Worm (Caenorhabditis elegans) whole organism, L1 larva: ENCODE data around the gene C13G5.2.

Source experiments
- alr-1 ChIP-seq: fragments of 200-800 bp; sonication (Bioruptor generic); optimal IDR thresholded peaks from 2 replicates; lab custom pipeline; 2018; ENCODE audit warnings: borderline replicate concordance, mild to moderate bottlenecking, missing genetic modification characterization, missing compliant biosample characterization
- ama-1 ChIP-seq: fragments of 150-350 bp; optimal IDR thresholded peaks from 2 replicates; lab custom pipeline; 2014
- blmp-1 ChIP-seq: fragments of 150-350 bp; optimal IDR thresholded peaks from 2 replicates; lab custom pipeline; 2014; ENCODE audit warnings: missing biosample characterization, missing genetic modification characterization
- ceh-63 ChIP-seq: fragments of 200-800 bp; sonication (Bioruptor generic); optimal IDR thresholded peaks from 2 replicates; lab custom pipeline; 2018; ENCODE audit warnings: mild to moderate bottlenecking, missing genetic modification characterization, missing compliant biosample characterization
- ceh-90 ChIP-seq: sonication (generic microtip); optimal IDR thresholded peaks from 2 replicates; lab custom pipeline; 2016; ENCODE audit warnings: missing genetic modification characterization, missing compliant biosample characterization
- ces-1 ChIP-seq: fragments of 150-350 bp; optimal IDR thresholded peaks from 2 replicates; lab custom pipeline; 2014; ENCODE audit warnings: missing biosample characterization, missing genetic modification reagents, missing genetic modification characterization
- dpl-1 ChIP-seq, 3 experiments: fragments of 150-350 bp in 2 of 3; sonication (generic microtip) in 1 of 3; optimal IDR thresholded peaks; 2 replicates each; lab custom pipeline; 2014 to 2017; ENCODE audit warnings: missing biosample characterization in 3 of 3, missing genetic modification characterization in 3 of 3, missing genetic modification reagents in 3 of 3
- efl-1 ChIP-seq, 4 experiments: fragments of 150-350 bp; optimal IDR thresholded peaks in 3 of 4; peaks in 1 of 4; 1 replicate in 1 of 4; 2 replicates in 3 of 4; lab custom pipeline; 2014; ENCODE audit warnings: missing biosample characterization in 2 of 4, missing genetic modification characterization in 2 of 4, missing genetic modification reagents in 2 of 4
- egl-13 ChIP-seq: sonication (generic microtip); optimal IDR thresholded peaks from 2 replicates; lab custom pipeline; 2016; ENCODE audit warnings: missing genotype, missing genetic modification reagents, missing genetic modification characterization, missing compliant biosample characterization
- egl-27 ChIP-seq, 2 experiments: fragments of 150-350 bp in 1 of 2; sonication (generic microtip); optimal IDR thresholded peaks; 3 replicates each; lab custom pipeline; 2017 to 2018; ENCODE audit warnings: missing biosample characterization in 2 of 2, missing genetic modification characterization in 2 of 2, missing genetic modification reagents in 2 of 2
- elt-2 ChIP-seq: sonication (generic microtip); optimal IDR thresholded peaks from 2 replicates; lab custom pipeline; 2016; ENCODE audit warnings: missing genetic modification characterization, mild to moderate bottlenecking, inconsistent platforms, missing compliant biosample characterization, missing genetic modification reagents
- elt-3 ChIP-seq, 6 experiments: fragments of 150-350 bp in 1 of 6; sonication (generic microtip); optimal IDR thresholded peaks; 2 replicates each; lab custom pipeline; 2017 to 2018; ENCODE audit warnings: missing biosample characterization in 6 of 6, missing genetic modification characterization in 6 of 6, inconsistent platforms in 1 of 6
- fkh-10 ChIP-seq: sonication (generic microtip); optimal IDR thresholded peaks from 2 replicates; lab custom pipeline; 2017; ENCODE audit warnings: missing biosample characterization, missing genetic modification reagents, missing genetic modification characterization
- fos-1 ChIP-seq: fragments of 150-350 bp; optimal IDR thresholded peaks from 2 replicates; lab custom pipeline; 2014; ENCODE audit warnings: missing biosample characterization, missing genetic modification characterization
- grh-1 ChIP-seq: fragments of 200-800 bp; sonication (Bioruptor generic); IDR thresholded peaks from 2 replicates; pipeline ENCODE4 v1.3.6; 2022; ENCODE audit warnings: missing genetic modification reagents, missing genetic modification characterization, missing compliant biosample characterization
- hlh-4 ChIP-seq: sonication (generic microtip); optimal IDR thresholded peaks from 2 replicates; lab custom pipeline; 2016; ENCODE audit warnings: mild to moderate bottlenecking, missing genetic modification characterization, missing compliant biosample characterization
- irx-1 ChIP-seq: sonication (generic microtip); optimal IDR thresholded peaks from 2 replicates; lab custom pipeline; 2016; ENCODE audit warnings: missing genetic modification characterization, missing compliant biosample characterization
- isw-1 ChIP-seq: fragments of 200-800 bp; sonication (Bioruptor generic); IDR thresholded peaks from 2 replicates; pipeline ENCODE4 v1.3.6; 2022; ENCODE audit warnings: missing genetic modification characterization, missing compliant biosample characterization
- jun-1 ChIP-seq: fragments of 150-350 bp; optimal IDR thresholded peaks from 2 replicates; lab custom pipeline; 2014; ENCODE audit warnings: missing biosample characterization, missing genetic modification reagents, missing genetic modification characterization
- lin-13 ChIP-seq: fragments of 150-350 bp; optimal IDR thresholded peaks from 2 replicates; lab custom pipeline; 2014; ENCODE audit warnings: missing biosample characterization, missing genetic modification reagents, missing genetic modification characterization
- lin-15B ChIP-seq: fragments of 150-350 bp; sonication (generic microtip); optimal IDR thresholded peaks from 3 replicates; lab custom pipeline; 2014; ENCODE audit warnings: missing biosample characterization, missing genetic modification characterization
- lin-35 ChIP-seq, 2 experiments: fragments of 150-350 bp; optimal IDR thresholded peaks; 2 replicates each; lab custom pipeline; 2014; ENCODE audit warnings: missing biosample characterization in 2 of 2, missing genetic modification characterization in 2 of 2, missing genetic modification reagents in 2 of 2
- lin-39 ChIP-seq: fragments of 150-350 bp; optimal IDR thresholded peaks from 2 replicates; lab custom pipeline; 2014; ENCODE audit warnings: missing biosample characterization, missing genetic modification reagents, missing genetic modification characterization
- mab-9 ChIP-seq: fragments of 200-800 bp; sonication (Bioruptor generic); IDR thresholded peaks from 2 replicates; pipeline ENCODE4 v1.3.6; 2022; ENCODE audit warnings: missing genetic modification reagents, missing genetic modification characterization, missing compliant biosample characterization
- mdl-1 ChIP-seq, 2 experiments: fragments of 150-350 bp; optimal IDR thresholded peaks; 2 replicates each; lab custom pipeline; 2014 to 2017; ENCODE audit warnings: missing biosample characterization in 2 of 2, missing genetic modification characterization in 2 of 2, inconsistent platforms in 1 of 2
- nhr-19 ChIP-seq: fragments of 200-800 bp; sonication (Bioruptor generic); conservative IDR thresholded peaks from 2 replicates; pipeline ENCODE4 v1.3.6; 2022; ENCODE audit warnings: missing genetic modification characterization, missing compliant biosample characterization
- nhr-20 ChIP-seq: sonication (generic microtip); optimal IDR thresholded peaks from 2 replicates; lab custom pipeline; 2016; ENCODE audit warnings: mild to moderate bottlenecking, missing genetic modification characterization, missing compliant biosample characterization
- nhr-28 ChIP-seq: fragments of 150-350 bp; optimal IDR thresholded peaks from 2 replicates; lab custom pipeline; 2014; ENCODE audit warnings: missing biosample characterization, missing genetic modification characterization
- nhr-47 ChIP-seq: sonication (generic microtip); optimal IDR thresholded peaks from 2 replicates; lab custom pipeline; 2016; ENCODE audit warnings: mild to moderate bottlenecking, missing genetic modification characterization, moderate library complexity, missing compliant biosample characterization
- nhr-76 ChIP-seq: sonication (generic microtip); optimal IDR thresholded peaks from 2 replicates; lab custom pipeline; 2017; ENCODE audit warnings: missing biosample characterization, missing genetic modification characterization
- nhr-84 ChIP-seq: sonication (generic microtip); optimal IDR thresholded peaks from 2 replicates; lab custom pipeline; 2017; ENCODE audit warnings: missing biosample characterization, missing genetic modification characterization
- pag-3 ChIP-seq: sonication (generic microtip); optimal IDR thresholded peaks from 2 replicates; lab custom pipeline; 2017; ENCODE audit warnings: missing genetic modification characterization, mild to moderate bottlenecking, missing compliant biosample characterization, antibody characterized with exemption, borderline replicate concordance; ENCODE audit not compliant: insufficient read depth
- pax-3 ChIP-seq: fragments of 200-800 bp; sonication (Bioruptor generic); optimal IDR thresholded peaks from 2 replicates; lab custom pipeline; 2018; ENCODE audit warnings: mild to moderate bottlenecking, missing genetic modification characterization, moderate library complexity, missing compliant biosample characterization
- snpc-4 ChIP-seq: fragments of 150-350 bp; optimal IDR thresholded peaks from 2 replicates; lab custom pipeline; 2014; ENCODE audit warnings: missing biosample characterization, missing genetic modification characterization
- snu-23 ChIP-seq: sonication (generic microtip); optimal IDR thresholded peaks from 2 replicates; lab custom pipeline; 2016; ENCODE audit warnings: missing genetic modification characterization, missing compliant biosample characterization
- sox-4 ChIP-seq: sonication (generic microtip); optimal IDR thresholded peaks from 2 replicates; lab custom pipeline; 2016; ENCODE audit warnings: missing genetic modification characterization, missing compliant biosample characterization
- unc-130 ChIP-seq: fragments of 150-350 bp; optimal IDR thresholded peaks from 2 replicates; lab custom pipeline; 2017; ENCODE audit warnings: missing biosample characterization, missing genetic modification characterization, inconsistent platforms
- unc-62 ChIP-seq: fragments of 150-350 bp; optimal IDR thresholded peaks from 2 replicates; lab custom pipeline; 2014; ENCODE audit warnings: missing biosample characterization, missing genetic modification reagents, missing genetic modification characterization
- unc-86 ChIP-seq: sonication (generic microtip); optimal IDR thresholded peaks from 2 replicates; lab custom pipeline; 2016; ENCODE audit warnings: missing genetic modification characterization, missing compliant biosample characterization
- vab-15 ChIP-seq: sonication (generic microtip); optimal IDR thresholded peaks from 2 replicates; lab custom pipeline; 2017; ENCODE audit warnings: missing genotype, mild to moderate bottlenecking, missing genetic modification characterization, missing compliant biosample characterization
- xbp-1 ChIP-seq: sonication (generic microtip); optimal IDR thresholded peaks from 2 replicates; lab custom pipeline; 2016; ENCODE audit warnings: missing genetic modification characterization, missing compliant biosample characterization
- zip-4 ChIP-seq: fragments of 200-800 bp; sonication (Bioruptor generic); optimal IDR thresholded peaks from 2 replicates; lab custom pipeline; 2018; ENCODE audit warnings: mild to moderate bottlenecking, missing genetic modification characterization, moderate library complexity, missing compliant biosample characterization
- ztf-11 ChIP-seq, 2 experiments: sonication (generic microtip); optimal IDR thresholded peaks; 2 replicates each; lab custom pipeline; 2016 to 2017; ENCODE audit warnings: missing genetic modification characterization in 2 of 2, missing biosample characterization in 1 of 2, missing compliant biosample characterization in 1 of 2
- ztf-4 ChIP-seq: fragments of 150-350 bp; optimal IDR thresholded peaks from 2 replicates; lab custom pipeline; 2014; ENCODE audit warnings: missing biosample characterization, missing genetic modification characterization

The C13G5.2 gene

ce11 chrIII:8611282-8611681 is 7.0 kb downstream of the C13G5.2 start:
- TF ChIP-seq efl-1 (optimal IDR thresholded peaks at IDR 0.05; lab: Kevin White, UChicago) = no peak
- TF ChIP-seq efl-1 (GFP tag; optimal IDR thresholded peaks at IDR 0.05 in 1 of 2; lab: Kevin White, UChicago) = peak in 1 of 2 experiments; percentile 23
- TF ChIP-seq unc-86 = no peak

- no peak for TF ChIP-seq nhr-20 (tag; lab: Kevin White, UChicago)
- no peak for TF ChIP-seq isw-1 (GFP tag; lab: Robert Waterston, UW)
- no peak for TF ChIP-seq lin-13 (GFP tag; lab: Kevin White, UChicago)
- TF ChIP-seq fkh-10 (GFP tag; lab: Kevin White, UChicago) = no peak
- no peak for TF ChIP-seq unc-62 (GFP tag; lab: Kevin White, UChicago)
- no peak for TF ChIP-seq vab-15 (tag; lab: Kevin White, UChicago)
- TF ChIP-seq jun-1 (tag; lab: Kevin White, UChicago) = no peak
- TF ChIP-seq lin-39 (tag; lab: Kevin White, UChicago) = no peak
- no peak for TF ChIP-seq irx-1 (tag; lab: Kevin White, UChicago)
- TF ChIP-seq, all 84 proteins: peak for 0
These were observed 8.6 kb downstream of the C13G5.2 start, which contains the start of gene C06E1.9 for ce11 chrIII:8609683-8610082. TSS of gene C06E1.9 (minus strand) at chrIII:8609783.

- TF ChIP-seq vab-15 (tag; lab: Kevin White, UChicago) (no peak), sox-4 (no peak), ama-1 (lab: Kevin White, UChicago) (no peak), nhr-28 (no peak), grh-1 (no peak), ztf-4 (tag; lab: Kevin White, UChicago) (no peak), efl-1 (optimal IDR thresholded peaks at IDR 0.05; lab: Kevin White, UChicago) (no peak), efl-1 (GFP tag; optimal IDR thresholded peaks at IDR 0.05 in 1 of 2; lab: Kevin White, UChicago) (no peak), egl-27 (tag; optimal IDR thresholded peaks at IDR 0.05; lab: Kevin White, UChicago) (no peak), mdl-1 (tag; optimal IDR thresholded peaks at IDR 0.05; lab: Kevin White, UChicago) (no peak)
These were observed 12.7 kb downstream of the C13G5.2 start, which contains the start of gene C06E1.1 for ce11 chrIII:8605532-8605931. TSS of gene C06E1.1 (plus strand) at chrIII:8605832.

ce11 chrIII:8602148-8602547 is 16.1 kb downstream of the C13G5.2 start:
- no peak for TF ChIP-seq unc-86
- peak; percentile 93 for TF ChIP-seq blmp-1
- TF ChIP-seq, all 84 proteins: peak for 1

- TF ChIP-seq alr-1 (no peak), fkh-10 (GFP tag; lab: Kevin White, UChicago) (no peak), lin-15B (no peak), elt-3 (tag; optimal IDR thresholded peaks at IDR 0.05; lab: Kevin White, UChicago) (peak in 1 of 6 experiments; percentile 59), fos-1 (no peak), snpc-4 (tag; lab: Kevin White, UChicago) (no peak), lin-39 (tag; lab: Kevin White, UChicago) (no peak), irx-1 (tag; lab: Kevin White, UChicago) (no peak), pag-3 (tag; lab: Kevin White, UChicago) (no peak), grh-1 (no peak), xbp-1 (tag; lab: Kevin White, UChicago) (no peak), ztf-11 (tag; optimal IDR thresholded peaks at IDR 0.05; lab: Kevin White, UChicago) (no peak), egl-13 (tag; lab: Kevin White, UChicago) (no peak), ceh-90 (tag; lab: Kevin White, UChicago) (no peak), zip-4 (GFP tag; lab: Kevin White, UChicago) (no peak), dpl-1 (GFP tag; optimal IDR thresholded peaks at IDR 0.05; lab: Kevin White, UChicago) (peak in 1 of 3 experiments; percentile 8), nhr-76 (tag; lab: Kevin White, UChicago) (no peak), nhr-19 (GFP tag; lab: Robert Waterston, UW) (no peak), hlh-4 (no peak), nhr-47 (no peak), unc-130 (no peak), elt-2 (tag; lab: Kevin White, UChicago) (no peak), mab-9 (GFP tag; lab: Robert Waterston, UW) (no peak), snu-23 (GFP tag; lab: Kevin White, UChicago) (peak; percentile 12), ceh-63 (GFP tag; lab: Kevin White, UChicago) (no peak), nhr-84 (no peak), pax-3 (tag; lab: Kevin White, UChicago) (no peak), ces-1 (no peak), lin-35 (GFP tag; optimal IDR thresholded peaks at IDR 0.05; lab: Kevin White, UChicago) (no peak), nhr-28 (no peak)
These were observed 19.3 kb downstream of the C13G5.2 start for ce11 chrIII:8598961-8599360.
